Worm (Caenorhabditis elegans) whole organism, L4 larva: ENCODE measurements around the gene C18C4.7.

Experiments used
- F49E8.2 ChIP-seq: sonication (generic microtip); optimal IDR thresholded peaks from 2 replicates; lab custom pipeline; 2016; ENCODE audit warnings: missing compliant biosample characterization, mild to moderate bottlenecking, missing genetic modification characterization, borderline replicate concordance
- dpl-1 ChIP-seq: fragments of 150-350 bp; optimal IDR thresholded peaks from 2 replicates; lab custom pipeline; 2014; ENCODE audit warnings: missing biosample characterization, missing genetic modification reagents, missing genetic modification characterization
- hlh-30 ChIP-seq: sonication (generic microtip); optimal IDR thresholded peaks from 2 replicates; lab custom pipeline; 2017; ENCODE audit warnings: antibody characterized with exemption, mild to moderate bottlenecking, missing genetic modification characterization, missing compliant biosample characterization; ENCODE audit not compliant: insufficient read depth
- nhr-41 ChIP-seq: fragments of 200-800 bp; sonication (Bioruptor generic); IDR thresholded peaks from 2 replicates; pipeline ENCODE4 v1.3.6; 2022; ENCODE audit warnings: missing genetic modification reagents, missing genetic modification characterization, missing compliant biosample characterization
- snpc-4 ChIP-seq: fragments of 150-350 bp; optimal IDR thresholded peaks from 2 replicates; lab custom pipeline; 2014; ENCODE audit warnings: missing biosample characterization, missing genetic modification characterization
- unc-62 ChIP-seq, 3 experiments: fragments of 150-350 bp in 1 of 3; sonication (generic microtip); optimal IDR thresholded peaks in 2 of 3; peaks in 1 of 3; 1 replicate in 1 of 3; 2 replicates in 2 of 3; lab custom pipeline; 2014 to 2017; ENCODE audit warnings: missing biosample characterization in 3 of 3, missing genetic modification characterization in 3 of 3, missing genetic modification reagents in 3 of 3, missing genotype in 1 of 3

DNA sequence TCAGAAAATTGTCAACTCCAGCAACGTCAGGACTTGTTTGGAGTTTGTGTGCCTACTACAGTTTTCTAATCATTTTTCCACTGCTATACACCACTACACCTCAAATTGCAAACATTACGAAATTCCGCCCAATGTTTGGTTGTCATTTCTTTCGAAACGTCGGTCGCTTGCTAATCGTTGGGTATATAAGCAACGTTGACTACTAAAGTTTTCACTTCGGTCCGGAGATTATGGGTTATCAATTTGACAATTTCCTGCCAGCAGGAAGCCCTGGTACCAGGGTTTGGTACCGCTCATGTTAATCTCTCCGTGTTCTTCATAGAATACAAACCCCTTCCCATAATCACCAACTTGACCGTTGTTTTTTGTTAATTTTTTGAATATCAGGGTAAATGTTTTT is 9.0 kb upstream of the C18C4.7 start:
- peak; percentile 91 for TF ChIP-seq snpc-4 (tag; lab: Kevin White, UChicago)
- TF ChIP-seq unc-62 (GFP tag; optimal IDR thresholded peaks at IDR 0.05 in 1 of 2; lab: Kevin White, UChicago) = no peak
- TF ChIP-seq unc-62 (tag; optimal IDR thresholded peaks at IDR 0.05; lab: Kevin White, UChicago) = no peak
- TF ChIP-seq F49E8.2 (tag; lab: Kevin White, UChicago) = no peak
- peak; percentile 17 for TF ChIP-seq hlh-30 (tag; lab: Kevin White, UChicago)
- TF ChIP-seq nhr-41 (GFP tag; lab: Robert Waterston, UW) = 0 out of 2 replicates have a peak, but pooled peaks have one; percentile 33
- TF ChIP-seq dpl-1 (GFP tag; lab: Kevin White, UChicago) = peak; percentile 47
